Fruit fly (Drosophila melanogaster): ENCODE data around the gene MED6.

The MED6 gene

dm6 chr3R:9762955-9763931 lies 5.5 kb downstream of the MED6 start, which contains the start of the genes Snap24 and CG8478:
Snap24 (minus strand) TSS chr3R:9763150.
CG8478 (plus strand) TSS chr3R:9763650.
- TF ChIP-seq mld (GFP tag; IDR thresholded peaks at IDR 0.05; ENCODE audit: partially characterized antibody) (peak; percentile 56; the same call in 2 of the 3 replicates), ewg (GFP tag; optimal IDR thresholded peaks at IDR 0.05) (peak; percentile 47), sd (tag; optimal IDR thresholded peaks at IDR 0.05) (no peak), CG7987 (GFP tag; optimal IDR thresholded peaks at IDR 0.05) (no peak), CG10431 (GFP tag; optimal IDR thresholded peaks at IDR 0.05) (no peak), CG8944 (GFP tag; optimal IDR thresholded peaks at IDR 0.05) (no peak), cato (GFP tag; optimal IDR thresholded peaks at IDR 0.05; ENCODE audit: borderline replicate concordance) (no peak), sima (GFP tag; optimal IDR thresholded peaks at IDR 0.05) (no peak), CG8359 (GFP tag; optimal IDR thresholded peaks at IDR 0.05; ENCODE audit: borderline replicate concordance) (no peak), Dp (GFP tag; optimal IDR thresholded peaks at IDR 0.05) (peak; percentile 78), ash1 (GFP tag; optimal IDR thresholded peaks at IDR 0.05) (no peak), Doc3 (GFP tag; IDR thresholded peaks at IDR 0.05; ENCODE audit: partially characterized antibody) (peak; percentile 71), ftz-f1 (GFP tag; optimal IDR thresholded peaks at IDR 0.05) (no peak), Xrp1 (GFP tag; IDR thresholded peaks at IDR 0.05) (no peak), fd102C (GFP tag; optimal IDR thresholded peaks at IDR 0.05) (no peak), ssp (GFP tag; IDR thresholded peaks at IDR 0.05) (peak; percentile 92), Sry-δ (GFP tag; optimal IDR thresholded peaks at IDR 0.05) (peak; percentile 88), CG7786 (GFP tag; optimal IDR thresholded peaks at IDR 0.05) (no peak), toy (GFP tag; IDR thresholded peaks at IDR 0.05) (no peak), CG18011 (GFP tag; optimal IDR thresholded peaks at IDR 0.05) (no peak), MESR4 (GFP tag; optimal IDR thresholded peaks at IDR 0.05) (peak; percentile 86), trem (tag; optimal IDR thresholded peaks at IDR 0.05) (peak; percentile 27), E2f2 (GFP tag; IDR thresholded peaks at IDR 0.05) (peak; percentile 85), CG4360 (GFP tag; IDR thresholded peaks at IDR 0.05) (no peak), H2.0 (GFP tag; IDR thresholded peaks at IDR 0.05) (no peak), CG9727 (GFP tag; optimal IDR thresholded peaks at IDR 0.05) (peak; percentile 10), CG10274 (GFP tag; optimal IDR thresholded peaks at IDR 0.05) (no peak), chinmo (GFP tag; IDR thresholded peaks at IDR 0.05; ENCODE audit: partially characterized antibody) (peak; percentile 74; the same call in 2 of the 4 replicates), dmrt99B (tag; optimal IDR thresholded peaks at IDR 0.05) (no peak), dimm (GFP tag; IDR thresholded peaks at IDR 0.05) (no peak), HLH4C (GFP tag; IDR thresholded peaks at IDR 0.05; ENCODE audit: partially characterized antibody) (peak; percentile 77), Fer3 (tag; optimal IDR thresholded peaks at IDR 0.05) (no peak), bsh (GFP tag; optimal IDR thresholded peaks at IDR 0.05) (no peak), Opbp (GFP tag; IDR thresholded peaks at IDR 0.05; ENCODE audit: partially characterized antibody) (peak; percentile 71; the same call in 2 of the 3 replicates), gce (GFP tag; IDR thresholded peaks at IDR 0.05) (no peak), CG42726 (GFP tag; IDR thresholded peaks at IDR 0.05; ENCODE audit: partially characterized antibody) (peak; percentile 45; the same call in 1 of the 2 replicates), HmgZ (tag; optimal IDR thresholded peaks at IDR 0.05) (no peak), CG7556 (GFP tag; optimal IDR thresholded peaks at IDR 0.05) (no peak), abd-A (tag; optimal IDR thresholded peaks at IDR 0.05) (no peak), CG12219 (GFP tag; optimal IDR thresholded peaks at IDR 0.05) (no peak), CG9932 (GFP tag; IDR thresholded peaks at IDR 0.05) (peak; percentile 50), CG12071 (GFP tag; optimal IDR thresholded peaks at IDR 0.05) (no peak), CG34376 (GFP tag; optimal IDR thresholded peaks at IDR 0.05) (no peak), Scr (GFP tag; IDR thresholded peaks at IDR 0.05; ENCODE audit: partially characterized antibody) (peak; percentile 79), fd64A (GFP tag; optimal IDR thresholded peaks at IDR 0.05) (no peak), CG16813 (GFP tag; IDR thresholded peaks at IDR 0.05; ENCODE audit: partially characterized antibody) (peak; percentile 81)
